Worm (Caenorhabditis elegans): ENCODE data around the gene F18E3.11.
A peak's percentile ranks its signal among the peaks of the same experiment; 100 is the strongest.

F18E3.11 gene

DNA sequence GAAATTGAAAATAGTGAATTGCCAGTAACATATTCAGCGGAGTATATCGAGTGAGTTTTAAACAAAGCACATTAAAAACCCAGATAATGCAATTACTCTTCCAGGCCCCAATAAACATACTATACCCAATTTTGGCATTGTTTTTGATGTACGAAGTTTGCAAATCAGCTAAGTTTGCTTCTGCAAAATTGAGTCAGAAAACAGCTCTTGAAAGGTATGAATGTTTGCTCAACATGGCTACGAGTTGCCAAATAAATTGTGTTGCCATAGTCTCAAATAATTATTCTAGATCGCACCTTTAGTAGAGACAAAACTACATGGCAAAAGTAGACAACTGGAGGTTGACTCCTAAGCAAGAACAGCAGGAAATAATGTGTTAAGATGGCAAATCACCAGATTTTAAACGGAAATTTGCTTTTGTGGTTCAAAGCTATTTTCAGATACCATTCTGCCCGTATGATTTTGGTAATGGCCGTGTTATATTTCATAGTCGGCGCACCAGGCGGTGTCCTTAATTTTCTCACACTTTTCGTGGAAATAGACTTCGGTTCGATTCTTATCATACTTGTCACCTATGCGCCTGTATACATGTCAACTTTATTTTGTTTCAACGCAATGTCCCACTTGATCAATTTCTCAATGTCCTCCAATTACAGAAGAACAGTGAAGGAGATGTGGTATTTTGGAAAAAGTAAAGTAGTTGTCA is 19.3 kb downstream of the F18E3.11 start (continued):
- TF ChIP-seq tra-1 (GFP tag; IDR thresholded peaks at IDR 0.05) = peak; percentile 62
- peak; percentile 60 for TF ChIP-seq php-3 (GFP tag; IDR thresholded peaks at IDR 0.05)
- TF ChIP-seq daf-19 (GFP tag; conservative IDR thresholded peaks at IDR 0.05) = no peak
- TF ChIP-seq zfp-3 (GFP tag; conservative IDR thresholded peaks at IDR 0.05) = peak; percentile 90
- TF ChIP-seq aha-1 (tag) = peak; percentile 90
- no peak for TF ChIP-seq ceh-62 (tag; optimal IDR thresholded peaks at IDR 0.05)
- TF ChIP-seq T26A8.4 (GFP tag; IDR thresholded peaks at IDR 0.05) = peak; percentile 61; the same call in 1 of the 2 replicates
- no peak for TF ChIP-seq zip-2 (tag; optimal IDR thresholded peaks at IDR 0.05)
- peak; percentile 39; the same call in 1 of the 2 replicates for TF ChIP-seq pha-4 (GFP tag; IDR thresholded peaks at IDR 0.05)
- TF ChIP-seq pha-4 (tag; optimal IDR thresholded peaks at IDR 0.05) = no peak
- TF ChIP-seq nhr-76 (tag; optimal IDR thresholded peaks at IDR 0.05) = no peak
- TF ChIP-seq sdz-12 (GFP tag; optimal IDR thresholded peaks at IDR 0.05) = peak; percentile 87
- peak; percentile 32 for TF ChIP-seq nhr-48 (tag; optimal IDR thresholded peaks at IDR 0.05)
- TF ChIP-seq mep-1 (tag; optimal IDR thresholded peaks at IDR 0.05) = peak; percentile 50
- no peak for TF ChIP-seq pqm-1 (tag; optimal IDR thresholded peaks at IDR 0.05)
- peak; percentile 39 for TF ChIP-seq spr-3 (GFP tag; optimal IDR thresholded peaks at IDR 0.05)
- TF ChIP-seq lim-7 (GFP tag; IDR thresholded peaks at IDR 0.05) = 0 out of 2 replicates have a peak, but pooled peaks have one; percentile 42
- TF ChIP-seq dpl-1 (GFP tag; optimal IDR thresholded peaks at IDR 0.05) = no peak
- TF ChIP-seq daf-16 (GFP tag; optimal IDR thresholded peaks at IDR 0.05) = peak in 1 of 2 experiments; percentile 27
- peak; percentile 37 for TF ChIP-seq daf-16 (tag; optimal IDR thresholded peaks at IDR 0.05)
- peak; percentile 14; the same call in 1 of the 2 replicates for TF ChIP-seq egl-43 (GFP tag; IDR thresholded peaks at IDR 0.05)
- TF ChIP-seq madf-5 (GFP tag; IDR thresholded peaks at IDR 0.05) = peak; percentile 9 to 66; a peak in 1 of 4 replicates
- TF ChIP-seq zag-1 (tag; optimal IDR thresholded peaks at IDR 0.05) = no peak
- TF ChIP-seq dmd-8 (GFP tag; IDR thresholded peaks at IDR 0.05) = no peak
- TF ChIP-seq F26F4.8 (GFP tag; conservative IDR thresholded peaks at IDR 0.05) = no peak
- TF ChIP-seq daf-8 (GFP tag; IDR thresholded peaks at IDR 0.05) = 0 out of 2 replicates have a peak, but pooled peaks have one; percentile 50
- TF ChIP-seq hlh-11 (tag; optimal IDR thresholded peaks at IDR 0.05) = peak; percentile 63
- TF ChIP-seq Y48G9A.11 (GFP tag; IDR thresholded peaks at IDR 0.05) = peak; percentile 38; the same call in 1 of the 2 replicates
- 0 out of 2 replicates have a peak, but pooled peaks have one; percentile 2 for TF ChIP-seq Y105C5A.15 (GFP tag; IDR thresholded peaks at IDR 0.05)
- peak in 1 of 2 experiments; percentile 11 for TF ChIP-seq hif-1 (tag; optimal IDR thresholded peaks at IDR 0.05)
- TF ChIP-seq F10B5.3 (tag; optimal IDR thresholded peaks at IDR 0.05) = no peak
- TF ChIP-seq arid-1 (GFP tag; conservative IDR thresholded peaks at IDR 0.05) = peak; percentile 46; the same call in 1 of the 2 replicates
- TF ChIP-seq dmd-6 (GFP tag; IDR thresholded peaks at IDR 0.05) = peak; percentile 25
- no peak for TF ChIP-seq aly-2 (tag; optimal IDR thresholded peaks at IDR 0.05)
- peak; percentile 22 for TF ChIP-seq T20F7.1 (GFP tag; optimal IDR thresholded peaks at IDR 0.05)
- no peak for TF ChIP-seq lin-29 (GFP tag; IDR thresholded peaks at IDR 0.05)
- no peak for TF ChIP-seq rbr-2 (tag; optimal IDR thresholded peaks at IDR 0.05)
- TF ChIP-seq ama-1 (optimal IDR thresholded peaks at IDR 0.05) = peak; percentile 73
- TF ChIP-seq spr-1 (tag; optimal IDR thresholded peaks at IDR 0.05) = peak; percentile 40
- TF ChIP-seq Y75B8A.6 (GFP tag; IDR thresholded peaks at IDR 0.05) = 0 out of 2 replicates have a peak, but pooled peaks have one; percentile 27
- TF ChIP-seq lin-15B (tag; optimal IDR thresholded peaks at IDR 0.05) = no peak
- TF ChIP-seq tag-97 (GFP tag; IDR thresholded peaks at IDR 0.05) = no peak
- TF ChIP-seq lsy-2 (tag; optimal IDR thresholded peaks at IDR 0.05) = peak in 1 of 2 experiments; percentile 7
